Worm (Caenorhabditis elegans) whole organism, L4 larva: ENCODE measurements around the gene srbc-58.

Source experiments
- R02D3.7 ChIP-seq: fragments of 150-350 bp; sonication (generic microtip); optimal IDR thresholded peaks from 3 replicates; lab custom pipeline; 2014; ENCODE audit warnings: missing biosample characterization, missing genetic modification characterization
- T26A8.4 ChIP-seq: fragments of 200-800 bp; sonication (Bioruptor generic); IDR thresholded peaks from 2 replicates; pipeline ENCODE4 v1.3.6; 2022; ENCODE audit warnings: missing genetic modification characterization, missing compliant biosample characterization
- Y48G9A.11 ChIP-seq: fragments of 200-800 bp; sonication (Bioruptor generic); IDR thresholded peaks from 2 replicates; pipeline ENCODE4 v1.3.6; 2022; ENCODE audit warnings: missing genetic modification reagents, missing genetic modification characterization, missing compliant biosample characterization
- ceh-28 ChIP-seq: fragments of 150-350 bp; optimal IDR thresholded peaks from 2 replicates; lab custom pipeline; 2014; ENCODE audit warnings: missing biosample characterization, missing genetic modification reagents, missing genetic modification characterization
- dmd-8 ChIP-seq: fragments of 200-800 bp; sonication (Bioruptor generic); IDR thresholded peaks from 2 replicates; pipeline ENCODE4 v1.3.6; 2022; ENCODE audit warnings: missing genetic modification characterization, missing compliant biosample characterization
- lir-3 ChIP-seq: sonication (generic microtip); optimal IDR thresholded peaks from 2 replicates; lab custom pipeline; 2016; ENCODE audit warnings: mild to moderate bottlenecking, missing genetic modification characterization, missing compliant biosample characterization
- mdl-1 ChIP-seq, 2 experiments: fragments of 150-350 bp in 1 of 2; sonication (generic microtip) in 1 of 2; optimal IDR thresholded peaks; 2 replicates each; lab custom pipeline; 2014 to 2017; ENCODE audit warnings: missing biosample characterization in 2 of 2, missing genetic modification characterization in 2 of 2
- mxl-3 ChIP-seq: fragments of 200-800 bp; sonication (Bioruptor generic); optimal IDR thresholded peaks from 2 replicates; lab custom pipeline; 2018; ENCODE audit warnings: mild to moderate bottlenecking, missing genetic modification characterization, missing compliant biosample characterization
- saeg-2 ChIP-seq: fragments of 200-800 bp; sonication (Bioruptor generic); IDR thresholded peaks from 2 replicates; pipeline ENCODE4 v1.3.6; 2022; ENCODE audit warnings: missing genetic modification reagents, missing genetic modification characterization, missing compliant biosample characterization
- spr-3 ChIP-seq: fragments of 200-800 bp; sonication (Bioruptor generic); optimal IDR thresholded peaks from 2 replicates; lab custom pipeline; 2018; ENCODE audit warnings: mild to moderate bottlenecking, missing genetic modification characterization, missing compliant biosample characterization
- unc-39 ChIP-seq: sonication (generic microtip); optimal IDR thresholded peaks from 2 replicates; lab custom pipeline; 2017; ENCODE audit warnings: missing biosample characterization, missing genetic modification characterization
- unc-62 ChIP-seq, 3 experiments: fragments of 150-350 bp in 1 of 3; sonication (generic microtip); optimal IDR thresholded peaks in 2 of 3; peaks in 1 of 3; 1 replicate in 1 of 3; 2 replicates in 2 of 3; lab custom pipeline; 2014 to 2017; ENCODE audit warnings: missing biosample characterization in 3 of 3, missing genetic modification characterization in 3 of 3, missing genetic modification reagents in 3 of 3, missing genotype in 1 of 3
- vab-7 ChIP-seq: fragments of 200-800 bp; sonication (Bioruptor generic); IDR thresholded peaks from 2 replicates; pipeline ENCODE4 v1.3.6; 2022; ENCODE audit warnings: missing genetic modification reagents, missing genetic modification characterization, missing compliant biosample characterization
- ztf-7 ChIP-seq: fragments of 150-350 bp; optimal IDR thresholded peaks from 2 replicates; lab custom pipeline; 2014; ENCODE audit warnings: missing biosample characterization, missing genetic modification characterization

ce11 chrV:826097-826496 is 51.3 kb downstream of the srbc-58 start, which contains the start of gene F41H8.2:
- TF ChIP-seq saeg-2 (GFP tag; lab: Robert Waterston, UW) (no peak), ceh-28 (no peak), R02D3.7 (no peak), mdl-1 (tag; optimal IDR thresholded peaks at IDR 0.05; lab: Kevin White, UChicago) (no peak), ztf-7 (no peak), T26A8.4 (GFP tag; lab: Robert Waterston, UW) (no peak), lir-3 (tag; lab: Kevin White, UChicago) (no peak), vab-7 (GFP tag; lab: Robert Waterston, UW) (no peak), spr-3 (GFP tag; lab: Kevin White, UChicago) (no peak), mxl-3 (GFP tag; lab: Kevin White, UChicago) (no peak), unc-39 (tag; lab: Kevin White, UChicago) (no peak), dmd-8 (GFP tag; lab: Robert Waterston, UW) (no peak), unc-62 (GFP tag; optimal IDR thresholded peaks at IDR 0.05 in 1 of 2; lab: Kevin White, UChicago) (no peak), unc-62 (tag; optimal IDR thresholded peaks at IDR 0.05; lab: Kevin White, UChicago) (no peak), Y48G9A.11 (no peak)
